Worm (Caenorhabditis elegans) whole organism, midembryonic: ENCODE measurements around the gene flap-1.

Source experiments
- T22C8.4 ChIP-seq: fragments of 200-800 bp; sonication (Bioruptor generic); IDR thresholded peaks from 2 replicates; pipeline ENCODE4 v1.3.6; 2022; ENCODE audit warnings: missing genetic modification characterization, missing compliant biosample characterization
- cog-1 ChIP-seq: sonication (generic microtip); optimal IDR thresholded peaks from 2 replicates; lab custom pipeline; 2016; ENCODE audit warnings: missing genetic modification characterization, missing compliant biosample characterization
- flt-1 ChIP-seq: fragments of 200-800 bp; sonication (Bioruptor generic); IDR thresholded peaks from 2 replicates; pipeline ENCODE4 v1.3.6; 2022; ENCODE audit warnings: missing genetic modification characterization, missing compliant biosample characterization
- klf-2 ChIP-seq: fragments of 200-800 bp; sonication (Bioruptor generic); conservative IDR thresholded peaks from 2 replicates; pipeline ENCODE4 v1.3.6; 2022; ENCODE audit warnings: missing genetic modification reagents, missing genetic modification characterization, missing compliant biosample characterization
- med-1 ChIP-seq: sonication (generic microtip); optimal IDR thresholded peaks from 2 replicates; lab custom pipeline; 2017; ENCODE audit warnings: missing genetic modification characterization, mild to moderate bottlenecking, missing compliant biosample characterization, antibody characterized with exemption, missing genetic modification reagents; ENCODE audit not compliant: insufficient read depth
- ref-1 ChIP-seq: fragments of 200-800 bp; sonication (Bioruptor generic); conservative IDR thresholded peaks from 2 replicates; pipeline ENCODE4 v1.3.6; 2022; ENCODE audit warnings: missing genetic modification reagents, missing genetic modification characterization, missing compliant biosample characterization
- tab-1 ChIP-seq: fragments of 200-800 bp; sonication (Bioruptor generic); IDR thresholded peaks from 2 replicates; pipeline ENCODE4 v1.3.6; 2022; ENCODE audit warnings: missing genetic modification characterization, missing compliant biosample characterization
- ztf-23 ChIP-seq: fragments of 200-800 bp; sonication (Bioruptor generic); IDR thresholded peaks from 2 replicates; pipeline ENCODE4 v1.3.6; 2022; ENCODE audit warnings: missing genetic modification reagents, missing genetic modification characterization, missing compliant biosample characterization
- ztf-29 ChIP-seq: fragments of 200-800 bp; sonication (Bioruptor generic); IDR thresholded peaks from 2 replicates; pipeline ENCODE4 v1.3.6; 2022; ENCODE audit warnings: missing genetic modification reagents, missing genetic modification characterization, missing compliant biosample characterization

DNA sequence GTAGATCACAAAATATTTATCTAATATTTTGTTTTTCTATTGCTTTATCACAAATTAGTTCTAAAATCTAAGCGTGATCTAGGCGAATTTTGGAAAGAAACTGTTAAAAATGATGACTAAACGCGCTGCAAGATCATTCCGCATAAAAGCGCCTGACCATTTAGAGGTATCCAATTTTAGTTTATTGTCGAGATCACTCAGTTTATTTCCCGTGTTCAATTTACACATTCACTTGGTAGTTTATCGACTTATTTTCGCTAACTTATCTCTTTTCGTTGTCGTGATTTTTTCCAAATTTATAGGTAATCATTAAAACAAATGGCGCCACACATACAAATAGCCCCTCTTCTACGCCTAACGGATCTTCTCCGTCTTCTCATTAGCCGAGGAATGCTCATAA, 22.2 kb downstream of the flap-1 start, which contains the start of gene T07E3.2:
- TF ChIP-seq med-1 (no peak), ztf-23 (GFP tag; lab: Robert Waterston, UW) (no peak), tab-1 (GFP tag; lab: Robert Waterston, UW) (no peak), flt-1 (GFP tag; lab: Robert Waterston, UW) (no peak), T22C8.4 (no peak), klf-2 (GFP tag; lab: Robert Waterston, UW) (no peak), cog-1 (tag; lab: Kevin White, UChicago) (no peak), ref-1 (GFP tag; lab: Robert Waterston, UW) (no peak), ztf-29 (GFP tag; lab: Robert Waterston, UW) (no peak)
